Fruit fly (Drosophila melanogaster) whole organism, adult: ENCODE data around the gene CCT2.

Experiments
- CG11617 ChIP-seq: fragments of 200-800 bp; sonication (Bioruptor generic); optimal IDR thresholded peaks from 2 replicates; lab custom pipeline; 2017; ENCODE audit warnings: mild to moderate bottlenecking, missing biosample characterization, missing genetic modification reagents, missing genetic modification characterization
- CG12768 ChIP-seq: fragments of 200-800 bp; sonication (Bioruptor generic); optimal IDR thresholded peaks from 2 replicates; lab custom pipeline; 2017; ENCODE audit warnings: missing biosample characterization, missing genetic modification characterization, mild to moderate bottlenecking, moderate library complexity, missing genetic modification reagents
- CG14711 ChIP-seq: fragments of 200-800 bp; sonication (Bioruptor generic); optimal IDR thresholded peaks from 2 replicates; lab custom pipeline; 2018; ENCODE audit warnings: missing biosample characterization, mild to moderate bottlenecking, missing genetic modification characterization, moderate library complexity
- CG7045 ChIP-seq: fragments of 200-800 bp; sonication (Bioruptor generic); optimal IDR thresholded peaks from 2 replicates; lab custom pipeline; 2017; ENCODE audit warnings: missing biosample characterization, mild to moderate bottlenecking, missing genetic modification characterization
- CG7101 ChIP-seq: fragments of 200-800 bp; sonication (Bioruptor generic); optimal IDR thresholded peaks from 2 replicates; lab custom pipeline; 2018; ENCODE audit warnings: missing biosample characterization, mild to moderate bottlenecking, missing genetic modification characterization, moderate library complexity
- Clk ChIP-seq: fragments of 200-800 bp; sonication (Bioruptor generic); optimal IDR thresholded peaks from 2 replicates; lab custom pipeline; 2017; ENCODE audit warnings: missing biosample characterization, missing genetic modification characterization
- Crg-1 ChIP-seq: fragments of 200-800 bp; sonication (Bioruptor generic); optimal IDR thresholded peaks from 2 replicates; lab custom pipeline; 2016; ENCODE audit warnings: missing biosample characterization, missing genetic modification characterization
- Hr96 ChIP-seq: fragments of 200-800 bp; sonication (Bioruptor generic); optimal IDR thresholded peaks from 2 replicates; lab custom pipeline; 2016; ENCODE audit warnings: missing biosample characterization, missing genetic modification characterization
- cnc ChIP-seq, 2 experiments: fragments of >200 bp; optimal IDR thresholded peaks; 2 replicates each; lab custom pipeline; 2017
- kay ChIP-seq: fragments of 200-800 bp; sonication (Bioruptor generic); peaks from one replicate; lab custom pipeline; 2016; ENCODE audit warnings: missing biosample characterization, missing genetic modification characterization, borderline replicate concordance
- ovo ChIP-seq: fragments of 200-800 bp; sonication (Bioruptor generic); optimal IDR thresholded peaks from 2 replicates; lab custom pipeline; 2016; ENCODE audit warnings: missing biosample characterization, missing genetic modification characterization
- pad ChIP-seq: fragments of 200-800 bp; sonication (Bioruptor generic); optimal IDR thresholded peaks from 3 replicates; lab custom pipeline; 2017; ENCODE audit warnings: missing biosample characterization, missing genetic modification characterization, mild to moderate bottlenecking, moderate library complexity, missing genetic modification reagents
- toe ChIP-seq: fragments of 200-800 bp; sonication (Bioruptor generic); optimal IDR thresholded peaks from 2 replicates; lab custom pipeline; 2016; ENCODE audit warnings: missing biosample characterization, missing genetic modification characterization

DNA sequence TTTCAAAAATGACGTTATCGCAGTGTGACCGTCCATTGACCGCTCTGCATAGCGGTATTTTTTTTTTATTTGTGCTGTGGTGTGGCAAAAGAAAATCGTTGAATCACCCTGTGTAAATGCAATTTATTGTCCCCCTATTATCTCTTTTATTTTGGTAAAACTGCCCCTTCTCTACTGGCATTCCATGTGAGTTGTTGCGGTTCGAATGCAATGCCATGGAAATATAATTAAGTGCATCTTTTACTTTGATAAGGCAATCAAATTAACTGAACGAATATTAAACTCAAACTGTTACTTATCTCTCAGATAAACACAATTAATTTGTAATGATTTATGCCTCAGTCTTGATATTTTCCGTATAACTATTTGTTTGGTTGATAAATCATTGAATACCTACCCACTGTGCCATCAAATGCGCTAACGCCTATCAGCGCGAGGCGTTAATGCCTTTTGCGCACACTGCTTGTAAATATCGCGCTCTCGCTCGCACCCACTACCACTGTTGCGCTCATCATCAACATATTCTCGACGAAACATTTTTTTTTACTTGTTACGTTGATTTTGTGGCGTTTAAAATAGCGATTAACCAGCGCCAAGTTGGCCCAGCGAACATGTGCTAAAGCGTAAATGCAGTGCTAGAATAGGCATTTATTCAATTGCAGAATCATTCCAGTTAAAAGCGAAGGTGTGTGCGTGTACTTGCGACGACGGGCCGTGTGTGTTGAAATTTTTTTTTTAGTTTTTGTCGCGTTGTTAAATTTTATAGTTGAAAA lies 19.9 kb downstream of the CCT2 start:
- TF ChIP-seq CG14711 (tag; lab: Kevin White, UChicago), result peak; percentile 27
- TF ChIP-seq CG7101, result no peak
- no peak for TF ChIP-seq cnc (optimal IDR thresholded peaks at IDR 0.05; lab: Kevin White, UChicago)
- peak; percentile 9 for TF ChIP-seq CG7045 (GFP tag; lab: Kevin White, UChicago)
- TF ChIP-seq pad (GFP tag; lab: Kevin White, UChicago), result peak; percentile 24
- TF ChIP-seq CG11617 (GFP tag; lab: Kevin White, UChicago), result peak; percentile 1
- TF ChIP-seq Crg-1 (GFP tag; lab: Kevin White, UChicago), result peak; percentile 21
- TF ChIP-seq ovo (GFP tag; lab: Kevin White, UChicago), result peak; percentile 59
- TF ChIP-seq toe, result no peak
- no peak for TF ChIP-seq Clk (GFP tag; lab: Kevin White, UChicago)
- no peak for TF ChIP-seq CG12768 (GFP tag; lab: Kevin White, UChicago)
- no peak for TF ChIP-seq kay (GFP tag; lab: Kevin White, UChicago)
- no peak for TF ChIP-seq Hr96 (GFP tag; lab: Kevin White, UChicago)
